Fruit fly (Drosophila melanogaster): ENCODE data around the gene CG31637.
A peak's percentile ranks its signal among the peaks of the same experiment; 100 is the strongest.

The CG31637 gene

DNA sequence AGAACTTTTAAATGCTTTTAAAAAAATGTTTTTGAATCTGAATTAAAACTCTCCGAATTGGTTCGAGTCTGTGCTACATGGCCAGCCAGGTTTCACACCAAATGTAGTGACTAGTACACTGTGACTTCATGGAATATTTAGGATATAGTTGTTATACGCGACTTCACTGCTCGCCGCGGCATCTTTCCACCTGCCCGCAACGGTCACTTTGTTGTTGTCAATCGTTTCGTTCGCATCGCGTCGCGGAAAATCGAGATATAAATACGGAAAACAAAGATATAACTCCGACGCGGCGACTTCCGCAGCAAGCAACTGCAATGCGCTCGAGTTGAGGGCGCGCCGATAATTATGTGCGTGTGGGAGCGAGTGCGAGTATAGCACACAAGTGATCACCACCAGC is at the start of gene CG31637:
Gene CG31637 (plus strand): TSS at position 200 of the 400 bp plus-strand sequence.
- TF ChIP-seq Myc (optimal IDR thresholded peaks at IDR 0.05) (peak; percentile 14), usp (GFP tag; optimal IDR thresholded peaks at IDR 0.05) (no peak), Rel (GFP tag; optimal IDR thresholded peaks at IDR 0.05) (no peak), Rel (tag; optimal IDR thresholded peaks at IDR 0.05) (peak; percentile 58)

DNA sequence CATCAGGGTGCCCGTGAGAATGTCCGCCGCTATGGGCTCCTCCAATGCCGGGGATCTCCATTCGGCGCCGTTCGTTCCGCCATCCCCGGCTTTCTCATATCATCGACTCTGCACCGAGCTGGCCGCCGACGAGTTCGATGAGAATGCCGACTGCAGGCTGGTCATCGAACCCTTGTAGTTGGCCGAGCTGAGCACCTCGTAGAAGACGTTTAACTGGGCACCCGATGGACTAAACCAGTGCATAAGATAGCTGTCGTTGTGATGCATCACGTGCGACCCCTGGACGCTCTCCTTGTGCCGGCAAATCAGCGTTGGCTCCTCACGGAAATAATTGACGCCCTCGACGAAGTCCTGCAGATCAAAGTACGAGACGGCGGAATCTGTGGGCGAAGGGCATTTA is 48.7 kb upstream of the CG31637 start:
- TF ChIP-seq Rel (GFP tag; optimal IDR thresholded peaks at IDR 0.05), result no peak
- peak; percentile 47 for TF ChIP-seq Rel (tag; optimal IDR thresholded peaks at IDR 0.05)
- TF ChIP-seq br (GFP tag; optimal IDR thresholded peaks at IDR 0.05), result no peak

DNA sequence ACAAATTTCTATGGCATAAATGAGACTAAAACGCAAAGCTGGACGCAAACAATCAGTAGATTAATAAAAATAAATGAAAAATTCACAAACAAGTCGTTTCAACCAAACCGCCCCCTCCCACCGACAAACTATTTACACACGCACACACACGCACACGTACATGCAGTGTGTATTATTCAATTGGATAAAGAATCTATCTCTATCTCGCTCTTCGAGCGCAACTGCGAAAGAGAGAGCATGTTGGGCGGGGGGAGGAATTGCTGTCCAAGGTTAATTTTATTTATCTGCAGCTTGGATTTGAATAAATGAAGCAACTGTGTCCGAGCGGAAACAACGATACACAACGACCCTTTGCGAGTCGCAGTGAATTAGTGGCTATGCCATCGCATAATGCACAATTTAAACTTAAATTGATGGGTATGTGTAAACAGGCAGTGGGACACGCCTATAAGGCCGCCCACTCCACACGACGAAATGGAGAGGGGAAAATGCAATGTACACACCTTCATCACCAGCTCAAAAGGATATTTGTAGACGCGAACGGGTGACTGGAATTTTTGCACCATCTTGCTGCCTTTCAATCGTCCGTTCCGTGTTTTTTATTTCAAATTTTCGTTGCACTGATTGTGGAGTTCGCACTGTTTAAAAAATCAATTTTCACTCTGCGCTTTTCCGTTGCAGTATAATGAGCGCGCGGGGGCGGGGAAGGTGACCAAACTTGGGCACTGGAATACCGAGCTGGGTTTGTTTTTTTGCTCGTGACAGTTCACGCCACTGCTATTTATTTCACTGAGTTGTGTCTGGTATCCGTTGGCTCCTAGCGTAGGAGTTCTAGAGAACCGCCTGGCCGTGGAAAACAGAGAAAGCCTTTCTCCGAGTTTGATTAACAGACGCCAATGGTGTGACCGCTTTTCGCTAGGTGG is 43.2 kb upstream of the CG31637 start, which contains the start of gene retm:
Gene retm (minus strand): TSS at position 898 of the 923 bp plus-strand sequence.
- TF ChIP-seq Abd-B (GFP tag; optimal IDR thresholded peaks at IDR 0.05), result no peak
- TF ChIP-seq foxo (GFP tag; optimal IDR thresholded peaks at IDR 0.05), result peak in 1 of 2 experiments; percentile 18
- peak; percentile 37 for TF ChIP-seq fru (GFP tag; optimal IDR thresholded peaks at IDR 0.05)
- TF ChIP-seq N (GFP tag; optimal IDR thresholded peaks at IDR 0.05), result peak; percentile 76
- no peak for TF ChIP-seq Mio (GFP tag; optimal IDR thresholded peaks at IDR 0.05)
- no peak for TF ChIP-seq rgr (GFP tag; optimal IDR thresholded peaks at IDR 0.05)
- no peak for TF ChIP-seq sage (GFP tag; optimal IDR thresholded peaks at IDR 0.05)

DNA sequence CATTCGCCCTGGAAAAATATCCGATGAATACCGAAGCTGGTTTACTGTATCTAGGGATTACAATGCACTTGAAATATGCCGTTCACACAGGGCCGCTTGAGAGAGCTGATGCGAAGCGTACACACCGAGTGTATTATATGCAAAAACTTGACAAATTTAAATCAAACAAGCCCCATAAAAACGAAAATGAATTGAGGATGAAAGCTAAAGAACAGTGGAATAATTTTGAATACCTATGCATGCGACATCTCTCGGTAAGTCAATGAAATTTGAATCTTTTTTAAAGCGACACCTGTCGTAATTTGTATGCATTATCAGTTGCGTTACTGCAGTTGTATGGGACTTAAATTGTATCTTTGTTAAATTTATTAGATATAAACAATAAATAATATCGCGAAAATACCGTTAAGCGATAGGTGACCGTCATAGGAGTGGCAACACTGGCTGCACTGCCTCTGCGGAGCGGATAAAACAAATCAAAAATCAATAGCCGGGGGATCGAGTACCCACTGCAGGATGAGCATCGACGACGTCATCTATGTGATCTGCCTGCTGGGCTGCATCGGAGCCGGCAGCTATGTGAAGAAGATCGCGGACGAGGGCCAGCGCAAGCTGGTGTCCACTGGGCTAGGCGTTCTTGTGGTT is 42.4 kb upstream of the CG31637 start, which contains the start of gene frj:
Gene frj (plus strand): TSS at position 98 of the 645 bp plus-strand sequence.
- TF ChIP-seq pan (optimal IDR thresholded peaks at IDR 0.05) (no peak), woc (GFP tag; optimal IDR thresholded peaks at IDR 0.05) (peak; percentile 47), ey (GFP tag; optimal IDR thresholded peaks at IDR 0.05) (peak; percentile 47), CG32264 (GFP tag; optimal IDR thresholded peaks at IDR 0.05) (no peak), h (GFP tag; optimal IDR thresholded peaks at IDR 0.05) (peak; percentile 42), HLH106 (tag; optimal IDR thresholded peaks at IDR 0.05) (peak; percentile 57), tai (GFP tag; optimal IDR thresholded peaks at IDR 0.05) (no peak), Myc (optimal IDR thresholded peaks at IDR 0.05) (peak; percentile 21), CrebA (GFP tag; optimal IDR thresholded peaks at IDR 0.05; ENCODE audit: borderline replicate concordance) (no peak), fru (GFP tag; optimal IDR thresholded peaks at IDR 0.05) (peak; percentile 45), Hr78 (GFP tag; optimal IDR thresholded peaks at IDR 0.05) (peak; percentile 87), Sp1 (GFP tag; optimal IDR thresholded peaks at IDR 0.05) (no peak), OdsH (GFP tag; optimal IDR thresholded peaks at IDR 0.05) (peak; percentile 17), Hr83 (GFP tag; optimal IDR thresholded peaks at IDR 0.05; ENCODE audit: poor library complexity, severe bottlenecking) (no peak), brk (GFP tag; optimal IDR thresholded peaks at IDR 0.05) (no peak), Dfd (GFP tag; optimal IDR thresholded peaks at IDR 0.05) (no peak), lola (GFP tag; optimal IDR thresholded peaks at IDR 0.05) (peak; percentile 49), Dif (GFP tag; optimal IDR thresholded peaks at IDR 0.05; ENCODE audit: partially characterized antibody) (no peak), Vsx2 (GFP tag; optimal IDR thresholded peaks at IDR 0.05; ENCODE audit: partially characterized antibody) (no peak), jim (GFP tag; optimal IDR thresholded peaks at IDR 0.05) (no peak), usp (GFP tag; optimal IDR thresholded peaks at IDR 0.05) (no peak), Rel (GFP tag; optimal IDR thresholded peaks at IDR 0.05) (no peak), Rel (tag; optimal IDR thresholded peaks at IDR 0.05) (no peak), sage (GFP tag; optimal IDR thresholded peaks at IDR 0.05) (peak; percentile 3), br (GFP tag; optimal IDR thresholded peaks at IDR 0.05) (no peak), rgr (GFP tag; optimal IDR thresholded peaks at IDR 0.05) (peak; percentile 49), dl (GFP tag; optimal IDR thresholded peaks at IDR 0.05; ENCODE audit: insufficient read depth in 1 of 2, partially characterized antibody in 2 of 2) (no peak), CG9705 (GFP tag; optimal IDR thresholded peaks at IDR 0.05) (peak; percentile 50), dsf (GFP tag; optimal IDR thresholded peaks at IDR 0.05; ENCODE audit: borderline replicate concordance) (peak; percentile 20), psq (GFP tag; optimal IDR thresholded peaks at IDR 0.05) (peak; percentile 13), foxo (GFP tag; optimal IDR thresholded peaks at IDR 0.05) (peak in 1 of 2 experiments; percentile 51), GATAd (GFP tag; optimal IDR thresholded peaks at IDR 0.05) (no peak), N (GFP tag; optimal IDR thresholded peaks at IDR 0.05) (peak; percentile 89), Abd-B (GFP tag; optimal IDR thresholded peaks at IDR 0.05) (peak; percentile 26), Hnf4 (GFP tag; optimal IDR thresholded peaks at IDR 0.05) (peak; percentile 63), Mio (GFP tag; optimal IDR thresholded peaks at IDR 0.05) (no peak), dmrt93B (GFP tag; optimal IDR thresholded peaks at IDR 0.05) (peak; percentile 49), sv (GFP tag; optimal IDR thresholded peaks at IDR 0.05) (peak; percentile 63), Jra (GFP tag; optimal IDR thresholded peaks at IDR 0.05) (peak; percentile 52)
